Worm (Caenorhabditis elegans) whole organism, L4 larva: ENCODE measurements around the gene cutl-2.
A peak's percentile ranks its signal among the peaks of the same experiment; 100 is the strongest.

ENCODE experiments used
- T20F7.1 ChIP-seq: fragments of 200-800 bp; sonication (Bioruptor generic); optimal IDR thresholded peaks from 2 replicates; lab custom pipeline; 2018; ENCODE audit warnings: mild to moderate bottlenecking, missing genetic modification characterization, missing compliant biosample characterization
- Y48G9A.11 ChIP-seq: fragments of 200-800 bp; sonication (Bioruptor generic); IDR thresholded peaks from 2 replicates; pipeline ENCODE4 v1.3.6; 2022; ENCODE audit warnings: missing genetic modification reagents, missing genetic modification characterization, missing compliant biosample characterization
- Y5F2A.4 ChIP-seq: fragments of 200-800 bp; sonication (Bioruptor generic); optimal IDR thresholded peaks from 2 replicates; lab custom pipeline; 2018; ENCODE audit warnings: mild to moderate bottlenecking, missing genetic modification characterization, missing compliant biosample characterization
- ama-1 ChIP-seq: fragments of 150-350 bp; optimal IDR thresholded peaks from 2 replicates; lab custom pipeline; 2014; ENCODE audit warnings: inconsistent platforms, mixed read lengths
- arid-1 ChIP-seq: fragments of 200-800 bp; sonication (Bioruptor generic); conservative IDR thresholded peaks from 2 replicates; pipeline ENCODE4 v1.3.6; 2022; ENCODE audit warnings: missing genetic modification reagents, missing genetic modification characterization, missing compliant biosample characterization
- attf-4 ChIP-seq: sonication (generic microtip); optimal IDR thresholded peaks from 3 replicates; lab custom pipeline; 2017; ENCODE audit warnings: missing biosample characterization, missing genetic modification characterization
- ceh-32 ChIP-seq: sonication (generic microtip); optimal IDR thresholded peaks from 2 replicates; lab custom pipeline; 2016; ENCODE audit warnings: mild to moderate bottlenecking, missing genetic modification characterization, missing compliant biosample characterization; ENCODE audit not compliant: poor library complexity
- ceh-82 ChIP-seq: sonication (generic microtip); optimal IDR thresholded peaks from 2 replicates; lab custom pipeline; 2017; ENCODE audit warnings: missing biosample characterization, missing genetic modification characterization
- ces-1 ChIP-seq: fragments of 150-350 bp; sonication (generic microtip); optimal IDR thresholded peaks from 4 replicates; lab custom pipeline; 2014; ENCODE audit warnings: missing biosample characterization, missing genetic modification reagents, missing genetic modification characterization
- cey-2 ChIP-seq: sonication (generic microtip); optimal IDR thresholded peaks from 3 replicates; lab custom pipeline; 2017; ENCODE audit warnings: missing genetic modification characterization, mild to moderate bottlenecking, missing compliant biosample characterization, antibody characterized with exemption, borderline replicate concordance; ENCODE audit not compliant: insufficient read depth
- daf-16 ChIP-seq, 3 experiments: sonication (generic microtip); optimal IDR thresholded peaks; 2 replicates each; lab custom pipeline; 2016 to 2017; ENCODE audit warnings: missing genetic modification characterization in 3 of 3, missing genetic modification reagents in 3 of 3, mild to moderate bottlenecking in 2 of 3, missing compliant biosample characterization in 2 of 3, missing biosample characterization in 1 of 3, moderate library complexity in 1 of 3
- daf-8 ChIP-seq: fragments of 200-800 bp; sonication (Bioruptor generic); IDR thresholded peaks from 2 replicates; pipeline ENCODE4 v1.3.6; 2022; ENCODE audit warnings: missing genetic modification characterization, missing compliant biosample characterization
- dmd-6 ChIP-seq: fragments of 200-800 bp; sonication (Bioruptor generic); IDR thresholded peaks from 2 replicates; pipeline ENCODE4 v1.3.6; 2022; ENCODE audit warnings: missing genetic modification reagents, missing genetic modification characterization, missing compliant biosample characterization
- dmd-9 ChIP-seq: fragments of 200-800 bp; sonication (Bioruptor generic); IDR thresholded peaks from 2 replicates; pipeline ENCODE4 v1.3.6; 2022; ENCODE audit warnings: missing genetic modification reagents, missing genetic modification characterization, missing compliant biosample characterization
- dpl-1 ChIP-seq: fragments of 150-350 bp; optimal IDR thresholded peaks from 2 replicates; lab custom pipeline; 2014; ENCODE audit warnings: missing biosample characterization, missing genetic modification reagents, missing genetic modification characterization
- duxl-1 ChIP-seq: sonication (generic microtip); optimal IDR thresholded peaks from 2 replicates; lab custom pipeline; 2016; ENCODE audit warnings: mild to moderate bottlenecking, missing genetic modification characterization, moderate library complexity, missing compliant biosample characterization; ENCODE audit not compliant: poor library complexity
- dve-1 ChIP-seq: sonication (generic microtip); optimal IDR thresholded peaks from 2 replicates; lab custom pipeline; 2017; ENCODE audit warnings: antibody characterized with exemption, mild to moderate bottlenecking, missing genetic modification characterization, missing compliant biosample characterization; ENCODE audit not compliant: insufficient read depth
- egl-43 ChIP-seq: fragments of 200-800 bp; sonication (Bioruptor generic); IDR thresholded peaks from 2 replicates; pipeline ENCODE4 v1.3.6; 2022; ENCODE audit warnings: missing genetic modification reagents, missing genetic modification characterization, missing compliant biosample characterization
- gei-8 ChIP-seq: fragments of 200-800 bp; sonication (Bioruptor generic); optimal IDR thresholded peaks from 2 replicates; lab custom pipeline; 2018; ENCODE audit warnings: mild to moderate bottlenecking, missing genetic modification characterization, missing compliant biosample characterization
- hlh-11 ChIP-seq: fragments of 200-800 bp; sonication (Bioruptor generic); optimal IDR thresholded peaks from 2 replicates; lab custom pipeline; 2018; ENCODE audit warnings: mild to moderate bottlenecking, missing genetic modification characterization, missing compliant biosample characterization
- hlh-30 ChIP-seq: sonication (generic microtip); optimal IDR thresholded peaks from 2 replicates; lab custom pipeline; 2017; ENCODE audit warnings: antibody characterized with exemption, mild to moderate bottlenecking, missing genetic modification characterization, missing compliant biosample characterization; ENCODE audit not compliant: insufficient read depth
- hmg-1.1 ChIP-seq: fragments of 200-800 bp; sonication (Bioruptor generic); IDR thresholded peaks from 2 replicates; pipeline ENCODE4 v1.3.6; 2022; ENCODE audit warnings: missing genetic modification reagents, missing genetic modification characterization, missing compliant biosample characterization
- lin-29 ChIP-seq: fragments of 200-800 bp; sonication (Bioruptor generic); IDR thresholded peaks from 2 replicates; pipeline ENCODE4 v1.3.6; 2022; ENCODE audit warnings: missing genetic modification reagents, missing genetic modification characterization, missing compliant biosample characterization
- lin-38 ChIP-seq: fragments of 200-800 bp; sonication (Bioruptor generic); IDR thresholded peaks from 2 replicates; pipeline ENCODE4 v1.3.6; 2022; ENCODE audit warnings: missing genetic modification reagents, missing genetic modification characterization, missing compliant biosample characterization
- lin-39 ChIP-seq: fragments of 150-350 bp; optimal IDR thresholded peaks from 2 replicates; lab custom pipeline; 2014; ENCODE audit warnings: missing biosample characterization, missing genetic modification reagents, missing genetic modification characterization
- lir-3 ChIP-seq: sonication (generic microtip); optimal IDR thresholded peaks from 2 replicates; lab custom pipeline; 2016; ENCODE audit warnings: mild to moderate bottlenecking, missing genetic modification characterization, missing compliant biosample characterization
- lsy-2 ChIP-seq, 2 experiments: fragments of 150-350 bp in 1 of 2; sonication (generic microtip) in 1 of 2; optimal IDR thresholded peaks; 2 replicates each; lab custom pipeline; 2014 to 2017; ENCODE audit warnings: missing biosample characterization in 2 of 2, missing genetic modification characterization in 2 of 2
- madf-5 ChIP-seq, 2 experiments: fragments of 200-800 bp; sonication (Bioruptor generic); IDR thresholded peaks; 2 replicates each; pipeline ENCODE4 v1.3.6; 2022; ENCODE audit warnings: missing compliant biosample characterization in 2 of 2, missing genetic modification characterization in 2 of 2
- mep-1 ChIP-seq: fragments of 150-350 bp; sonication (generic microtip); optimal IDR thresholded peaks from 3 replicates; lab custom pipeline; 2014; ENCODE audit warnings: missing biosample characterization, missing genetic modification characterization
- mes-2 ChIP-seq: sonication (generic microtip); optimal IDR thresholded peaks from 2 replicates; lab custom pipeline; 2016; ENCODE audit warnings: missing genotype, mild to moderate bottlenecking, missing genetic modification characterization, missing compliant biosample characterization; ENCODE audit not compliant: poor library complexity, severe bottlenecking
- mxl-2 ChIP-seq: fragments of 200-800 bp; sonication (Bioruptor generic); conservative IDR thresholded peaks from 2 replicates; pipeline ENCODE4 v1.3.6; 2022; ENCODE audit warnings: missing genetic modification reagents, missing genetic modification characterization, missing compliant biosample characterization
- nhr-237 ChIP-seq: sonication (generic microtip); optimal IDR thresholded peaks from 2 replicates; lab custom pipeline; 2017; ENCODE audit warnings: missing biosample characterization, missing genetic modification characterization
- nhr-25 ChIP-seq: sonication (generic microtip); optimal IDR thresholded peaks from 2 replicates; lab custom pipeline; 2017; ENCODE audit warnings: missing genetic modification characterization, mild to moderate bottlenecking, missing compliant biosample characterization, antibody characterized with exemption, moderate library complexity, borderline replicate concordance; ENCODE audit not compliant: insufficient read depth
- nhr-28 ChIP-seq: fragments of 150-350 bp; optimal IDR thresholded peaks from 2 replicates; lab custom pipeline; 2014; ENCODE audit warnings: missing biosample characterization, missing genetic modification characterization
- nhr-41 ChIP-seq: fragments of 200-800 bp; sonication (Bioruptor generic); IDR thresholded peaks from 2 replicates; pipeline ENCODE4 v1.3.6; 2022; ENCODE audit warnings: missing genetic modification reagents, missing genetic modification characterization, missing compliant biosample characterization
- nhr-42 ChIP-seq: fragments of 200-800 bp; sonication (Bioruptor generic); IDR thresholded peaks from 2 replicates; pipeline ENCODE4 v1.3.6; 2022; ENCODE audit warnings: missing genetic modification characterization, missing compliant biosample characterization
- nhr-6 ChIP-seq: fragments of 150-350 bp; optimal IDR thresholded peaks from 2 replicates; lab custom pipeline; 2014; ENCODE audit warnings: missing biosample characterization, missing genetic modification characterization
- nhr-77 ChIP-seq: fragments of 150-350 bp; optimal IDR thresholded peaks from 2 replicates; lab custom pipeline; 2014; ENCODE audit warnings: missing biosample characterization, missing genetic modification characterization
- snpc-4 ChIP-seq: fragments of 150-350 bp; optimal IDR thresholded peaks from 2 replicates; lab custom pipeline; 2014; ENCODE audit warnings: missing biosample characterization, missing genetic modification characterization
- spr-1 ChIP-seq: sonication (generic microtip); optimal IDR thresholded peaks from 2 replicates; lab custom pipeline; 2016; ENCODE audit warnings: mild to moderate bottlenecking, missing genetic modification characterization, missing compliant biosample characterization
- unc-39 ChIP-seq: sonication (generic microtip); optimal IDR thresholded peaks from 2 replicates; lab custom pipeline; 2017; ENCODE audit warnings: missing biosample characterization, missing genetic modification characterization
- zag-1 ChIP-seq: fragments of 150-350 bp; optimal IDR thresholded peaks from 2 replicates; lab custom pipeline; 2014; ENCODE audit warnings: missing biosample characterization, missing genetic modification characterization
- zip-2 ChIP-seq: fragments of 150-350 bp; optimal IDR thresholded peaks from 2 replicates; lab custom pipeline; 2014; ENCODE audit warnings: missing biosample characterization, missing genetic modification characterization

cutl-2 gene

ce11 chrII:9706207-9706606, 18.3 kb downstream of the cutl-2 start, which contains the start of gene Y53C12A.3:
TSS of gene Y53C12A.3 (minus strand) at chrII:9706240.
- TF ChIP-seq lin-38 (GFP tag; lab: Robert Waterston, UW) (peak; percentile 88), mep-1 (tag; lab: Kevin White, UChicago) (peak; percentile 12), hlh-30 (tag; lab: Kevin White, UChicago) (peak; percentile 51), nhr-6 (tag; lab: Kevin White, UChicago) (peak; percentile 18), mxl-2 (GFP tag; lab: Robert Waterston, UW) (no peak), mes-2 (tag; lab: Kevin White, UChicago) (peak; percentile 70), dmd-6 (GFP tag; lab: Robert Waterston, UW) (no peak), nhr-28 (tag; lab: Kevin White, UChicago) (peak; percentile 6), T20F7.1 (GFP tag; lab: Kevin White, UChicago) (peak; percentile 34), dpl-1 (GFP tag; lab: Kevin White, UChicago) (peak; percentile 89), lsy-2 (tag; optimal IDR thresholded peaks at IDR 0.05; lab: Kevin White, UChicago) (peak in 1 of 2 experiments; percentile 81), spr-1 (tag; lab: Kevin White, UChicago) (no peak), dmd-9 (GFP tag; lab: Robert Waterston, UW) (no peak)

DNA sequence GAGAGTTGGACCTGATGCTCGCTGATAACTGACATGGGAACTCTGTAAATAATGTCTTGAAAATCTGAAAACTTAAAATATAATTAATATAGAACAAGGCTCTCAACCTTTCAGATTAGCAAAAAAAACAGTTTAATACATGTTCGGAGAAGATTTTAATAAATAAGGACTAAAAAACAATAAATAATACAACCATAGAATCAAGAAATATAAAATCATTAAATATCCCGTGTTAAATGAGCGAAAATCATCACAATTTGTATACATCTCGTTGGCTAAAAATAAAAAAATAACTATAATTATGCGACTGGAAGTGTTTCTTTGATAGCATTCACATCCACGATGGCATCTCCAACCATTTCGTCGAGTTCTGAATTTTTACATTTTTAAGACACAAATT, 19.7 kb downstream of the cutl-2 start, which contains the start of gene Y53C12A.10:
TSS of gene Y53C12A.10 (minus strand) at position 101 of the 400 bp plus-strand sequence.
- TF ChIP-seq gei-8 (GFP tag; lab: Kevin White, UChicago) (no peak), ces-1 (GFP tag; lab: Kevin White, UChicago) (no peak), nhr-42 (GFP tag; lab: Robert Waterston, UW) (no peak), nhr-41 (GFP tag; lab: Robert Waterston, UW) (no peak), daf-16 (GFP tag; optimal IDR thresholded peaks at IDR 0.05; lab: Kevin White, UChicago) (no peak), daf-16 (tag; optimal IDR thresholded peaks at IDR 0.05; lab: Kevin White, UChicago) (no peak), lin-39 (tag; lab: Kevin White, UChicago) (no peak), mep-1 (tag; lab: Kevin White, UChicago) (no peak), cey-2 (tag; lab: Kevin White, UChicago) (no peak), ceh-32 (tag; lab: Kevin White, UChicago) (no peak), duxl-1 (no peak)

- TF ChIP-seq lin-29 (GFP tag; lab: Robert Waterston, UW), result no peak
- TF ChIP-seq nhr-237 (tag; lab: Kevin White, UChicago), result no peak
- no peak for TF ChIP-seq hlh-11 (tag; lab: Kevin White, UChicago)
- TF ChIP-seq attf-4 (tag; lab: Kevin White, UChicago), result no peak
- no peak for TF ChIP-seq zag-1 (tag; lab: Kevin White, UChicago)
- peak; percentile 38 for TF ChIP-seq ama-1 (lab: Kevin White, UChicago)
- TF ChIP-seq lir-3 (tag; lab: Kevin White, UChicago), result no peak
- no peak for TF ChIP-seq nhr-28 (tag; lab: Kevin White, UChicago)
- TF ChIP-seq ceh-82, result no peak
- no peak for TF ChIP-seq ceh-32 (tag; lab: Kevin White, UChicago)
- 0 out of 2 replicates have a peak, but pooled peaks have one; percentile 26 for TF ChIP-seq lin-38 (GFP tag; lab: Robert Waterston, UW)
- TF ChIP-seq, all 104 proteins: peak for 2
Observed at ce11 chrII:9703601-9704000, 20.9 kb downstream of the cutl-2 start, which contains the start of gene mop-25.2. TSS of gene mop-25.2 (minus strand) at chrII:9703701.

ce11 chrII:9700363-9700762, 24.1 kb downstream of the cutl-2 start, which contains the start of the genes Y53C12A.8 and Y53C12A.7:
TSS of gene Y53C12A.8 (minus strand) at chrII:9700463.
TSS of gene Y53C12A.7 (plus strand) at chrII:9700543.
- TF ChIP-seq dve-1 (tag; lab: Kevin White, UChicago) (no peak), lin-29 (GFP tag; lab: Robert Waterston, UW) (no peak), nhr-77 (no peak), arid-1 (GFP tag; lab: Robert Waterston, UW) (no peak), daf-8 (GFP tag; lab: Robert Waterston, UW) (no peak), nhr-42 (GFP tag; lab: Robert Waterston, UW) (no peak), zip-2 (tag; lab: Kevin White, UChicago) (no peak), nhr-25 (tag; lab: Kevin White, UChicago) (no peak), Y48G9A.11 (GFP tag; lab: Robert Waterston, UW) (no peak), Y5F2A.4 (GFP tag; lab: Kevin White, UChicago) (no peak), unc-39 (no peak), snpc-4 (no peak), egl-43 (no peak), hmg-1.1 (GFP tag; lab: Robert Waterston, UW) (no peak), zag-1 (tag; lab: Kevin White, UChicago) (no peak), dmd-6 (GFP tag; lab: Robert Waterston, UW) (no peak), madf-5 (GFP tag; IDR thresholded peaks at IDR 0.05; lab: Robert Waterston, UW) (no peak)
